Worm (Caenorhabditis elegans): ENCODE measurements around the gene C05E11.6.

DNA sequence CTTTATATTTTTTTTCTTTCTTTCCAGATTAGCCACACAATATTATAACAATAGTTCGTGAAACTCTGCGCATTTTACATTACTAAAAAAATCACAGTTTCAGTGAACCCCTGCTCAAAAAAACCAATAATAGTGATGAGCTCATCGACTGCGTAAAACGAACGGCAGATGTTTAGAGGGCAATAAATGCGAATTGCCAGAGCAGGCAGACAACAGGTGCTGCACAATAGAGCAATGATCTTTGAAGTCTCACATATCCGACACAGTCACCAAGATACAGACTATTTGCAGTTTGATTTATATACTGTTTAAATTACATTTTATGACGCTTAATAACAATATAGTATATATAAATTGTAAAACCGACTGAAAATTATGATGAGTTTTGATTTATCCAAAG, 47.7 kb downstream of the C05E11.6 start:
- TF ChIP-seq nhr-28 (tag; optimal IDR thresholded peaks at IDR 0.05) (no peak), fkh-10 (GFP tag; optimal IDR thresholded peaks at IDR 0.05) (no peak), skn-1 (tag; optimal IDR thresholded peaks at IDR 0.05) (no peak), ama-1 (optimal IDR thresholded peaks at IDR 0.05) (no peak), ceh-82 (tag; optimal IDR thresholded peaks at IDR 0.05) (no peak), jun-1 (tag; optimal IDR thresholded peaks at IDR 0.05) (no peak), elt-3 (tag; optimal IDR thresholded peaks at IDR 0.05) (no peak), nhr-12 (tag; optimal IDR thresholded peaks at IDR 0.05) (no peak), nhr-77 (tag; optimal IDR thresholded peaks at IDR 0.05) (no peak), unc-62 (GFP tag; optimal IDR thresholded peaks at IDR 0.05) (no peak), ztf-11 (tag; optimal IDR thresholded peaks at IDR 0.05) (no peak), tbx-2 (tag; optimal IDR thresholded peaks at IDR 0.05) (no peak), elt-2 (tag; optimal IDR thresholded peaks at IDR 0.05) (no peak)

Measured in whole organism, L3 larva.